Fruit fly (Drosophila melanogaster) whole organism, prepupa: ENCODE data around the gene CG10445.

ENCODE experiments used
- CG11902 ChIP-seq: fragments of 200-800 bp; sonication (Bioruptor generic); optimal IDR thresholded peaks from 3 replicates; lab custom pipeline; 2016; ENCODE audit warnings: missing biosample characterization, missing genetic modification characterization
- CG3032 ChIP-seq: fragments of 200-800 bp; optimal IDR thresholded peaks from 2 replicates; lab custom pipeline; 2019; ENCODE audit warnings: missing biosample characterization, mild to moderate bottlenecking, missing genetic modification characterization, moderate library complexity
- CG6792 ChIP-seq: fragments of 200-800 bp; sonication (Bioruptor generic); optimal IDR thresholded peaks from 3 replicates; lab custom pipeline; 2016; ENCODE audit warnings: missing biosample characterization, missing genetic modification characterization
- dsx ChIP-seq: fragments of 200-800 bp; optimal IDR thresholded peaks from 3 replicates; lab custom pipeline; 2019; ENCODE audit warnings: missing biosample characterization, mild to moderate bottlenecking, missing genetic modification characterization, moderate library complexity; ENCODE audit not compliant: poor library complexity, severe bottlenecking
- net ChIP-seq: fragments of 200-800 bp; sonication (Bioruptor generic); optimal IDR thresholded peaks from 3 replicates; lab custom pipeline; 2016; ENCODE audit warnings: missing biosample characterization, missing genetic modification characterization
- vri ChIP-seq: fragments of 200-800 bp; sonication (Bioruptor generic); optimal IDR thresholded peaks from 3 replicates; lab custom pipeline; 2016; ENCODE audit warnings: missing biosample characterization, mild to moderate bottlenecking, missing genetic modification characterization

dm6 chr3R:7884433-7884832 lies 35.7 kb downstream of the CG10445 start:
- TF ChIP-seq CG6792 (GFP tag; lab: Kevin White, UChicago): no peak
- no peak for TF ChIP-seq CG3032 (tag; lab: Kevin White, UChicago)
- no peak for TF ChIP-seq dsx (GFP tag; lab: Kevin White, UChicago)
- TF ChIP-seq net (GFP tag; lab: Kevin White, UChicago): no peak
- TF ChIP-seq vri: no peak
- TF ChIP-seq CG11902: no peak
